Worm (Caenorhabditis elegans): ENCODE measurements around the gene poml-1.

The poml-1 gene

DNA sequence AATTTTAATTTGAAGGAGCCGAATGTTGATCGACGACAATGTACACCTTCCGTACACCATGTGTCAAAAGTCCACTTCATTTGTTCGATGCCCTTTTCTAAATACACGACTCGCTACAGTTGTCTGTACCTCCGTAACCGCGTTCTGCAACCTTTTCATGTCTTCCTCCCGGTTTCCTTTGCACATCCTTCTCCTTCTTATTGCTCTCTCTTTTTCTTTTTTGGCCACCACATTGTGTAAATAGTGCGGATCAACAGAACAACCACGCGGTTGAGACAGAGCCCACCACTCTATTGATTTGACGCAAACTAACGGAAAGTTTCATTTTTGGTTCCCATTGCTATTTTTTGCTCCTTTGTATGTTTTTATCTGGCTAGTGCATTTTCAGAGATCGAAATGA, 20.6 kb upstream of the poml-1 start:
- TF ChIP-seq rec-8 (tag; optimal IDR thresholded peaks at IDR 0.05) (no peak), ama-1 (optimal IDR thresholded peaks at IDR 0.05) (no peak), ama-1 (GFP tag; optimal IDR thresholded peaks at IDR 0.05) (no peak), madf-10 (tag; optimal IDR thresholded peaks at IDR 0.05) (no peak), snpc-1.1 (tag; optimal IDR thresholded peaks at IDR 0.05; ENCODE audit: insufficient read depth) (no peak), Y53F4B.3 (GFP tag; IDR thresholded peaks at IDR 0.05) (no peak), ceh-27 (GFP tag; optimal IDR thresholded peaks at IDR 0.05) (no peak), efl-1 (GFP tag; optimal IDR thresholded peaks at IDR 0.05) (no peak), cebp-1 (GFP tag; IDR thresholded peaks at IDR 0.05) (no peak), cebp-1 (tag; optimal IDR thresholded peaks at IDR 0.05) (no peak), lin-54 (GFP tag; optimal IDR thresholded peaks at IDR 0.05) (no peak), lin-26 (GFP tag; IDR thresholded peaks at IDR 0.05) (no peak), K11D2.4 (GFP tag; IDR thresholded peaks at IDR 0.05) (no peak), snpc-4 (GFP tag; optimal IDR thresholded peaks at IDR 0.05) (no peak), snpc-4 (tag; optimal IDR thresholded peaks at IDR 0.05) (no peak), repo-1 (tag; optimal IDR thresholded peaks at IDR 0.05) (no peak), F49E8.2 (tag; optimal IDR thresholded peaks at IDR 0.05; ENCODE audit: insufficient read depth) (no peak), lsl-1 (GFP tag; optimal IDR thresholded peaks at IDR 0.05) (no peak), ztf-28 (GFP tag; IDR thresholded peaks at IDR 0.05) (no peak), mxl-1 (tag; optimal IDR thresholded peaks at IDR 0.05) (no peak), pbrm-1 (GFP tag; IDR thresholded peaks at IDR 0.05) (no peak), ceh-40 (GFP tag; IDR thresholded peaks at IDR 0.05) (no peak)

DNA sequence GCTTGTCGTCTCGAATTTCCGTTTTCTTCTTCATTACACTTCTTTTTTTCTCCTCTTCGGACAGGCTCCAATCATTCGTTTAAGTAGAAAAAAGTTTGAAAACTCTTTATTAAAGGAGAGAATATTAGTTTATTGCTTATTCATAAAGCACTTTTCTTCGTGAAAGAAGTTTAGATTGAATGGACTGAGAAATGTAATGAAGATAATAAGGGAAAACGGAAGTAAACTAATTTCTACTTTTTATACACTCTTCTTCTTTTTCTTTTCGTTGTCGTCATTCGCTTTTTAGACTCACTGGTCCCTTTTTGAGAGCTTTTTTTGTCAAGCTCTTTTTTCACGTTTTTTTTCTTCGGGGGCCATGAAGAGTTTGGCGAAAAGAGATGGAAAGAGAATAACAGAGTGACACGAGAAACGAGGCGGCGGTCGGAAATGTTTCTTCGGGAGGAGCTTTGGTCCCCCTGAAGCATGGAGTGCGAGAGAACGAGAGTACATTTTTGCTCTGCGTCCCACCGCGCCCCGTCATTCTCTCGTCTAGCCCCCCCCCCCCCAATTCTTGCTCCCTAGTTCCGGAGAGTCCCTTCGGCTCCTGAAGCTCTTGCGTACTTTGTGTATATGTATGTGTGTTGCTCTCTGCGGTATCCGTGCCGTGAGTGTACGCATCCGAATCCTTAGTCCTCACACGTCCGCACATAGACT, 16.6 kb upstream of the poml-1 start:
- peak; percentile 33 for TF ChIP-seq somi-1 (GFP tag; optimal IDR thresholded peaks at IDR 0.05)
- TF ChIP-seq cebp-1 (GFP tag; IDR thresholded peaks at IDR 0.05): no peak
- peak; percentile 59 for TF ChIP-seq cebp-1 (tag; optimal IDR thresholded peaks at IDR 0.05)
- peak; percentile 49 for TF ChIP-seq chd-7 (tag; optimal IDR thresholded peaks at IDR 0.05)
- TF ChIP-seq zfh-2 (GFP tag; conservative IDR thresholded peaks at IDR 0.05): peak; percentile 97
- no peak for TF ChIP-seq attf-3 (GFP tag; conservative IDR thresholded peaks at IDR 0.05)
- peak; percentile 20 for TF ChIP-seq lin-40 (tag; optimal IDR thresholded peaks at IDR 0.05)
- peak; percentile 71 for TF ChIP-seq K12H6.12 (tag; optimal IDR thresholded peaks at IDR 0.05)
- TF ChIP-seq ztf-6 (GFP tag; IDR thresholded peaks at IDR 0.05): 0 out of 2 replicates have a peak, but pooled peaks have one; percentile 24
- peak; percentile 40 for TF ChIP-seq hmg-1.2 (GFP tag; IDR thresholded peaks at IDR 0.05)
- TF ChIP-seq egrh-3 (GFP tag; IDR thresholded peaks at IDR 0.05): peak; percentile 68; the same call in 1 of the 2 replicates
- no peak for TF ChIP-seq ZK185.1 (tag; optimal IDR thresholded peaks at IDR 0.05; ENCODE audit: poor library complexity, severe bottlenecking)
- peak; percentile 18 for TF ChIP-seq ceh-27 (GFP tag; optimal IDR thresholded peaks at IDR 0.05)
- TF ChIP-seq mcd-1 (GFP tag; IDR thresholded peaks at IDR 0.05): peak; percentile 54
- no peak for TF ChIP-seq unc-62 (GFP tag; optimal IDR thresholded peaks at IDR 0.05)

DNA sequence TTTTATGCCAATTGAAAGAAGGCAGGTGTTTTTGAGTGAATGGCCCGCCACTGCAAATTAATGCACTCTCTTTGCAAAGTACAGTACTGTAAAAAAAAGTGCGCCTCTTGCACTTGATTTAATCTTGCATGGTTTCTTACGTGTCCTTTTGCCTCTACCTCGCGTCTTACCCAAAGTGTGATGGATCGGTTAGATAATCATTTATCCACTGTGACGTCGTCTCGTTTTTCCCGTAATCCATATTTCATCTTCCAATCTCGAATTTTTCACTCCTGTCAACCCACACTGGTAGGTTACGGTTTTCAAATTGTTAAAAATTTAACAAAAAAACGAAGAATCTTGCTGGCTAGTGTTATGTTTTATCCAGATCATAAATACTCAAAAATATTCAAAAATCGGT, 14.0 kb upstream of the poml-1 start:
- TF ChIP-seq dox-1 (GFP tag; IDR thresholded peaks at IDR 0.05) (no peak), cebp-2 (GFP tag; IDR thresholded peaks at IDR 0.05) (no peak), Y53F4B.3 (GFP tag; IDR thresholded peaks at IDR 0.05) (no peak), nhr-80 (tag; optimal IDR thresholded peaks at IDR 0.05) (no peak), F23B12.7 (tag; optimal IDR thresholded peaks at IDR 0.05; ENCODE audit: insufficient read depth) (no peak), Y56A3A.18 (GFP tag; IDR thresholded peaks at IDR 0.05) (no peak), ama-1 (optimal IDR thresholded peaks at IDR 0.05) (no peak), ama-1 (GFP tag; optimal IDR thresholded peaks at IDR 0.05) (no peak), ceh-58 (GFP tag; IDR thresholded peaks at IDR 0.05) (no peak), ztf-6 (GFP tag; IDR thresholded peaks at IDR 0.05) (no peak), ztf-22 (GFP tag; optimal IDR thresholded peaks at IDR 0.05) (no peak), F49E8.2 (tag; optimal IDR thresholded peaks at IDR 0.05; ENCODE audit: insufficient read depth) (no peak), mel-28 (tag; optimal IDR thresholded peaks at IDR 0.05; ENCODE audit: borderline replicate concordance) (no peak), ztf-26 (tag; optimal IDR thresholded peaks at IDR 0.05) (no peak), him-1 (tag; optimal IDR thresholded peaks at IDR 0.05) (no peak), somi-1 (GFP tag; optimal IDR thresholded peaks at IDR 0.05) (no peak), pha-4 (tag; optimal IDR thresholded peaks at IDR 0.05) (no peak), B0035.1 (tag; optimal IDR thresholded peaks at IDR 0.05) (no peak)
